Worm (Caenorhabditis elegans) whole organism, L3 larva: ENCODE measurements around the gene C17F4.2.

Experiments used
- egl-27 ChIP-seq: sonication (generic microtip); optimal IDR thresholded peaks from 4 replicates; lab custom pipeline; 2017; ENCODE audit warnings: missing biosample characterization, missing genetic modification reagents, missing genetic modification characterization
- fkh-10 ChIP-seq: sonication (generic microtip); optimal IDR thresholded peaks from 2 replicates; lab custom pipeline; 2017; ENCODE audit warnings: missing biosample characterization, missing genetic modification reagents, missing genetic modification characterization
- fos-1 ChIP-seq: fragments of 150-350 bp; optimal IDR thresholded peaks from 2 replicates; lab custom pipeline; 2014; ENCODE audit warnings: missing biosample characterization, missing genetic modification characterization
- lin-39 ChIP-seq: fragments of 150-350 bp; optimal IDR thresholded peaks from 2 replicates; lab custom pipeline; 2018; ENCODE audit warnings: missing biosample characterization, missing genetic modification reagents, missing genetic modification characterization
- lsy-12 ChIP-seq: sonication (generic microtip); optimal IDR thresholded peaks from 2 replicates; lab custom pipeline; 2016; ENCODE audit warnings: mild to moderate bottlenecking, missing genetic modification characterization, missing compliant biosample characterization
- nhr-11 ChIP-seq: fragments of 150-350 bp; optimal IDR thresholded peaks from 2 replicates; lab custom pipeline; 2014; ENCODE audit warnings: missing biosample characterization, missing genetic modification characterization
- nhr-237 ChIP-seq: fragments of 150-350 bp; optimal IDR thresholded peaks from 2 replicates; lab custom pipeline; 2014; ENCODE audit warnings: missing biosample characterization, missing genetic modification characterization
- nhr-25 ChIP-seq: sonication (generic microtip); optimal IDR thresholded peaks from 2 replicates; lab custom pipeline; 2017; ENCODE audit warnings: missing biosample characterization, missing genetic modification characterization
- pqm-1 ChIP-seq: fragments of 150-350 bp; optimal IDR thresholded peaks from 2 replicates; lab custom pipeline; 2017; ENCODE audit warnings: missing biosample characterization, missing genetic modification characterization, inconsistent platforms
- snpc-4 ChIP-seq: fragments of 150-350 bp; optimal IDR thresholded peaks from 2 replicates; lab custom pipeline; 2014; ENCODE audit warnings: missing biosample characterization, missing genetic modification characterization
- tbx-2 ChIP-seq: sonication (generic microtip); optimal IDR thresholded peaks from 2 replicates; lab custom pipeline; 2016; ENCODE audit warnings: mild to moderate bottlenecking, missing genetic modification characterization, missing compliant biosample characterization
- unc-62 ChIP-seq: fragments of 150-350 bp; sonication (generic microtip); optimal IDR thresholded peaks from 4 replicates; lab custom pipeline; 2014; ENCODE audit warnings: missing biosample characterization, missing genetic modification reagents, missing genetic modification characterization
- zag-1 ChIP-seq: fragments of 150-350 bp; optimal IDR thresholded peaks from 2 replicates; lab custom pipeline; 2014; ENCODE audit warnings: missing biosample characterization, missing genetic modification characterization

ce11 chrII:3208679-3209078 lies 39.8 kb upstream of the C17F4.2 start, which contains the start of gene sdz-35:
- no peak for TF ChIP-seq lsy-12 (tag; lab: Kevin White, UChicago)
- no peak for TF ChIP-seq zag-1
- TF ChIP-seq tbx-2, result no peak
- TF ChIP-seq lin-39 (tag; lab: Kevin White, UChicago), result no peak
- no peak for TF ChIP-seq unc-62 (GFP tag; lab: Kevin White, UChicago)
- no peak for TF ChIP-seq pqm-1 (tag; lab: Kevin White, UChicago)
- no peak for TF ChIP-seq fkh-10 (GFP tag; lab: Kevin White, UChicago)
- no peak for TF ChIP-seq snpc-4 (tag; lab: Kevin White, UChicago)
- TF ChIP-seq fos-1 (tag; lab: Kevin White, UChicago), result no peak
- TF ChIP-seq nhr-237 (tag; lab: Kevin White, UChicago), result no peak
- no peak for TF ChIP-seq nhr-25 (tag; lab: Kevin White, UChicago)
- no peak for TF ChIP-seq egl-27 (tag; lab: Kevin White, UChicago)
- no peak for TF ChIP-seq nhr-11 (tag; lab: Kevin White, UChicago)
